Fruit fly (Drosophila melanogaster): ENCODE results near the gene Calx.

Gene Calx

DNA sequence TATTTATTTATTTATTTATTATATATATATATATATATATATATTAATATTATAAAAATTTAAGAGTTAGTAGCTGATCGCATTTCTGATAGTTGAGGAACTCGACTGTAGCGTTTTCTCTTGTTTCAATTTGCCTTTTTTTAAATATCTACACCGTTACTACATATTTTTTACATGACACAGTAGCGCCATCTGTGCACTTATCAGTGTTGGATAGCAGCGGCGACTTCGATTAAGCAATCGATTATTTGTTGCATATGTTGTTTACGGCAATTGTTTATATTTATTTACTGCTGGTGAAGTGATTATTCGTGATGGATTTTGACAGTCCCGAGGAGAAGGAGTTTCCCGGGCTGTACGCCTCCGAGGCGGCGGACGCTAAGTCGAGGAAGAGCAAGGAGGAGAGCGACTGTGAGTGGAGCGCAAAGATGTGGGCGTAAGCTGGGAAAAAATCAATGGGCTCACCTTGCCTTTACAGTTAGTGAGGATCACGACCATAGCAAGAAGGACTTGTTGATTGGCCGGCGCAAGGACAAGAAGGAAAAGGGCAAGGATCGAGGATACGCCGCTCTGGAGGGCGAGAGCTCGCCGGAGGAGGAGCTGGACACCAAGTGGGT lies 39.6 kb downstream of the Calx start, which contains the start of gene Rlip (continued):
- TF ChIP-seq CG7271 (tag; optimal IDR thresholded peaks at IDR 0.05) (no peak), nau (GFP tag; optimal IDR thresholded peaks at IDR 0.05) (no peak), CG32772 (GFP tag; IDR thresholded peaks at IDR 0.05) (no peak), HLH3B (GFP tag; IDR thresholded peaks at IDR 0.05) (peak; percentile 53; the same call in 1 of the 2 replicates), CG7357 (GFP tag; IDR thresholded peaks at IDR 0.05) (no peak), Deaf1 (tag; optimal IDR thresholded peaks at IDR 0.05) (no peak), CG34224 (GFP tag; IDR thresholded peaks at IDR 0.05; ENCODE audit: partially characterized antibody) (no peak), pfk (GFP tag; optimal IDR thresholded peaks at IDR 0.05) (no peak), ab (GFP tag; optimal IDR thresholded peaks at IDR 0.05) (peak; percentile 15), CrebB (tag; optimal IDR thresholded peaks at IDR 0.05) (no peak), sr (GFP tag; IDR thresholded peaks at IDR 0.05) (peak; percentile 38; the same call in 1 of the 3 replicates), Fer3 (tag; optimal IDR thresholded peaks at IDR 0.05) (peak; percentile 37), Atf3 (GFP tag; optimal IDR thresholded peaks at IDR 0.05) (peak; percentile 21), twi (tag; optimal IDR thresholded peaks at IDR 0.05) (peak; percentile 21), CG9609 (GFP tag; optimal IDR thresholded peaks at IDR 0.05) (peak; percentile 55), CG12942 (GFP tag; optimal IDR thresholded peaks at IDR 0.05) (peak; percentile 23), Mrtf (GFP tag; IDR thresholded peaks at IDR 0.05) (peak; percentile 47; the same call in 1 of the 3 replicates), dimm (GFP tag; IDR thresholded peaks at IDR 0.05) (no peak), CG33557 (GFP tag; optimal IDR thresholded peaks at IDR 0.05) (no peak), bsh (GFP tag; optimal IDR thresholded peaks at IDR 0.05) (no peak), CG13775 (GFP tag; optimal IDR thresholded peaks at IDR 0.05) (no peak), gt (GFP tag; IDR thresholded peaks at IDR 0.05) (no peak), nmo (GFP tag; optimal IDR thresholded peaks at IDR 0.05) (peak; percentile 55), so (GFP tag; IDR thresholded peaks at IDR 0.05) (no peak), en (GFP tag; optimal IDR thresholded peaks at IDR 0.05) (no peak), CG13424 (tag; optimal IDR thresholded peaks at IDR 0.05) (no peak), gcm2 (GFP tag; optimal IDR thresholded peaks at IDR 0.05) (no peak), CG13894 (tag; optimal IDR thresholded peaks at IDR 0.05) (peak; percentile 9), ap (GFP tag; IDR thresholded peaks at IDR 0.05) (no peak), tap (tag; optimal IDR thresholded peaks at IDR 0.05) (no peak), CG9876 (GFP tag; optimal IDR thresholded peaks at IDR 0.05) (peak; percentile 11), prd (optimal IDR thresholded peaks at IDR 0.05) (no peak), prd (GFP tag; IDR thresholded peaks at IDR 0.05) (peak; percentile 37; the same call in 1 of the 3 replicates), CG16813 (GFP tag; IDR thresholded peaks at IDR 0.05; ENCODE audit: partially characterized antibody) (peak; percentile 62), CG9932 (GFP tag; IDR thresholded peaks at IDR 0.05) (peak; percentile 84), Scr (GFP tag; IDR thresholded peaks at IDR 0.05; ENCODE audit: partially characterized antibody) (peak; percentile 62), bowl (GFP tag; IDR thresholded peaks at IDR 0.05) (no peak), bigmax (GFP tag; optimal IDR thresholded peaks at IDR 0.05) (no peak), CG1602 (GFP tag; optimal IDR thresholded peaks at IDR 0.05) (peak; percentile 15), CG6254 (GFP tag; optimal IDR thresholded peaks at IDR 0.05) (no peak), tna (GFP tag; IDR thresholded peaks at IDR 0.05; ENCODE audit: partially characterized antibody) (peak; percentile 45; the same call in 1 of the 2 replicates), eyg (GFP tag; optimal IDR thresholded peaks at IDR 0.05) (peak; percentile 41), z (GFP tag; IDR thresholded peaks at IDR 0.05) (no peak), Side (GFP tag; optimal IDR thresholded peaks at IDR 0.05) (peak; percentile 65), CG4404 (GFP tag; IDR thresholded peaks at IDR 0.05) (no peak), CG10543 (GFP tag; optimal IDR thresholded peaks at IDR 0.05) (peak; percentile 22), CG1647 (GFP tag; optimal IDR thresholded peaks at IDR 0.05) (peak; percentile 53), pho (GFP tag; optimal IDR thresholded peaks at IDR 0.05) (peak; percentile 42), CG18764 (GFP tag; optimal IDR thresholded peaks at IDR 0.05) (peak; percentile 41), row (GFP tag; IDR thresholded peaks at IDR 0.05) (no peak), CG12104 (GFP tag; optimal IDR thresholded peaks at IDR 0.05) (no peak)
